Fruit fly (Drosophila melanogaster) whole organism: Measurements from ENCODE around the gene Cpr76Bd.

Experiments used
- Dll ChIP-seq: fragments of >200 bp; optimal IDR thresholded peaks from 2 replicates; lab custom pipeline; 2017
- EcR ChIP-seq, 2 experiments: fragments of >200 bp; optimal IDR thresholded peaks; 2 replicates each; lab custom pipeline; 2017; ENCODE audit warnings: missing biosample characterization in 2 of 2, missing genetic modification characterization in 2 of 2, missing genetic modification reagents in 2 of 2
- psq ChIP-seq: fragments of >200 bp; optimal IDR thresholded peaks from 2 replicates; lab custom pipeline; 2017
- usp ChIP-seq: fragments of >200 bp; optimal IDR thresholded peaks from 2 replicates; lab custom pipeline; 2017; ENCODE audit warnings: missing biosample characterization, missing genetic modification characterization, mixed read lengths

DNA sequence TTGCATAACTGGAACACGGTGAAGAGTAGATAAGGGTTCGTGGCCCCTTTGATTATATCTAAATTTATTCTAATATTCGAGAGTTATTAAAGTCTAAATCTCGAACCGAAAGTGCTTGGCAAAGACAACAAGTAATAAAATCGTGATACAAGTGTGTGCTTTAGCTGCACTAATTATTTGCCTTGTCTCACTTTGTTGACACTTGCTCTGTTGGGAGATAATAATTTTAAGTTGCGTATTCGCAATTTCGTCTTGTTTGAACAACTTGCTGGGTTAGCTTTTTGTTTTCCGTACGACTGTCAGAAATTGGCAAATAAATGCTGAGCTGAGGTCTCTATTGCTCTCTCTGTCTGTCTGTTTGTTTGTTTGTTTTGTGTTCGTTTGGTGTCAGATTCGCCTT lies 27.8 kb upstream of the Cpr76Bd start:
- TF ChIP-seq EcR (GFP tag; optimal IDR thresholded peaks at IDR 0.05; lab: Kevin White, UChicago) (no peak), usp (GFP tag; lab: Kevin White, UChicago) (no peak), Dll (lab: Kevin White, UChicago) (no peak), psq (lab: Kevin White, UChicago) (no peak)
